Fruit fly (Drosophila melanogaster) whole organism, prepupa: Measurements from ENCODE around the gene Dad.

ENCODE experiments used
- Blimp-1 ChIP-seq: fragments of 200-800 bp; sonication (Bioruptor generic); optimal IDR thresholded peaks from 3 replicates; lab custom pipeline; 2017; ENCODE audit warnings: missing biosample characterization, missing genetic modification characterization, mild to moderate bottlenecking, moderate library complexity, missing genetic modification reagents
- CG15336 ChIP-seq: fragments of 200-800 bp; sonication (Bioruptor generic); IDR thresholded peaks from 2 replicates; pipeline ENCODE4 v1.3.6; 2022; ENCODE audit warnings: missing biosample characterization, missing genetic modification characterization
- CG1621 ChIP-seq: fragments of 200-800 bp; sonication (Bioruptor generic); optimal IDR thresholded peaks from 3 replicates; lab custom pipeline; 2018; ENCODE audit warnings: missing biosample characterization, mild to moderate bottlenecking, missing genetic modification characterization
- CG16779 ChIP-seq: fragments of 200-800 bp; sonication (Bioruptor generic); optimal IDR thresholded peaks from 3 replicates; lab custom pipeline; 2017; ENCODE audit warnings: missing biosample characterization, mild to moderate bottlenecking, missing genetic modification characterization
- CG32006 ChIP-seq: fragments of 200-800 bp; sonication (Bioruptor generic); optimal IDR thresholded peaks from 3 replicates; lab custom pipeline; 2017; ENCODE audit warnings: missing biosample characterization, mild to moderate bottlenecking, missing genetic modification characterization
- CG6276 ChIP-seq: fragments of 200-800 bp; sonication (Bioruptor generic); optimal IDR thresholded peaks from 2 replicates; lab custom pipeline; 2017; ENCODE audit warnings: missing biosample characterization, mild to moderate bottlenecking, missing genetic modification characterization
- CG6792 ChIP-seq: fragments of 200-800 bp; sonication (Bioruptor generic); optimal IDR thresholded peaks from 3 replicates; lab custom pipeline; 2016; ENCODE audit warnings: missing biosample characterization, missing genetic modification characterization
- CG6808 ChIP-seq: fragments of 200-800 bp; sonication (Bioruptor generic); optimal IDR thresholded peaks from 3 replicates; lab custom pipeline; 2017; ENCODE audit warnings: missing biosample characterization, missing genetic modification characterization, mild to moderate bottlenecking, moderate library complexity, missing genetic modification reagents
- CG6854 ChIP-seq: fragments of 200-800 bp; sonication (Bioruptor generic); optimal IDR thresholded peaks from 2 replicates; lab custom pipeline; 2017; ENCODE audit warnings: missing biosample characterization, mild to moderate bottlenecking, missing genetic modification characterization
- CG7368 ChIP-seq: fragments of 200-800 bp; sonication (Bioruptor generic); optimal IDR thresholded peaks from 3 replicates; lab custom pipeline; 2016; ENCODE audit warnings: missing biosample characterization, missing genetic modification characterization
- CG8119 ChIP-seq: fragments of 200-800 bp; sonication (Bioruptor generic); IDR thresholded peaks from 3 replicates; pipeline ENCODE4 v1.3.6; 2022; ENCODE audit warnings: missing biosample characterization, missing genetic modification characterization
- CG8632 ChIP-seq: fragments of 200-800 bp; sonication (Bioruptor generic); optimal IDR thresholded peaks from 3 replicates; lab custom pipeline; 2016; ENCODE audit warnings: missing biosample characterization, missing genetic modification characterization
- Eip75B ChIP-seq: fragments of 200-800 bp; sonication (Bioruptor generic); optimal IDR thresholded peaks from 3 replicates; lab custom pipeline; 2016; ENCODE audit warnings: missing biosample characterization, missing genetic modification characterization
- Eip78C ChIP-seq: fragments of 200-800 bp; sonication (Bioruptor generic); peaks from one replicate; lab custom pipeline; 2016; ENCODE audit warnings: missing biosample characterization, missing genetic modification characterization
- Ets96B ChIP-seq: fragments of 200-800 bp; optimal IDR thresholded peaks from 2 replicates; lab custom pipeline; 2019; ENCODE audit warnings: missing biosample characterization, mild to moderate bottlenecking, missing genetic modification characterization, moderate library complexity
- Hr38 ChIP-seq: sonication (Bioruptor generic); optimal IDR thresholded peaks from 2 replicates; lab custom pipeline; 2016; ENCODE audit warnings: missing biosample characterization, missing genetic modification characterization
- Smox ChIP-seq: fragments of 200-800 bp; sonication (Bioruptor generic); optimal IDR thresholded peaks from 3 replicates; lab custom pipeline; 2016; ENCODE audit warnings: missing biosample characterization, missing genetic modification characterization
- Sox102F ChIP-seq: fragments of 200-800 bp; sonication (Bioruptor generic); optimal IDR thresholded peaks from 2 replicates; lab custom pipeline; 2016; ENCODE audit warnings: missing biosample characterization, mild to moderate bottlenecking, missing genetic modification characterization
- Sox15 ChIP-seq: fragments of 200-800 bp; sonication (Bioruptor generic); optimal IDR thresholded peaks from 3 replicates; lab custom pipeline; 2016; ENCODE audit warnings: missing biosample characterization, missing genetic modification characterization
- achi ChIP-seq: fragments of 200-800 bp; sonication (Bioruptor generic); optimal IDR thresholded peaks from 3 replicates; lab custom pipeline; 2016; ENCODE audit warnings: missing biosample characterization, missing genetic modification characterization
- eg ChIP-seq: fragments of 200-800 bp; sonication (Bioruptor generic); IDR thresholded peaks from 3 replicates; pipeline ENCODE4 v1.3.6; 2022; ENCODE audit warnings: missing biosample characterization, missing genetic modification characterization
- salr ChIP-seq, 2 experiments: fragments of 200-800 bp; sonication (Bioruptor generic); optimal IDR thresholded peaks; 3 replicates each; lab custom pipeline; 2016 to 2018; ENCODE audit warnings: missing biosample characterization in 2 of 2, missing genetic modification characterization in 2 of 2, mild to moderate bottlenecking in 1 of 2
- ss ChIP-seq, 2 experiments: fragments of 200-800 bp; sonication (Bioruptor generic); optimal IDR thresholded peaks; 2 replicates in 1 of 2; 3 replicates in 1 of 2; lab custom pipeline; 2017 to 2018; ENCODE audit warnings: mild to moderate bottlenecking in 2 of 2, missing biosample characterization in 2 of 2, missing genetic modification characterization in 2 of 2, moderate library complexity in 1 of 2
- vri ChIP-seq: fragments of 200-800 bp; sonication (Bioruptor generic); optimal IDR thresholded peaks from 3 replicates; lab custom pipeline; 2016; ENCODE audit warnings: missing biosample characterization, mild to moderate bottlenecking, missing genetic modification characterization

Dad gene

dm6 chr3R:17118917-17119378, 65.1 kb downstream of the Dad start:
- TF ChIP-seq CG1621 (tag; lab: Kevin White, UChicago) (peak; percentile 43), CG6808 (GFP tag; lab: Kevin White, UChicago) (peak; percentile 8), vri (GFP tag; lab: Kevin White, UChicago) (no peak), Hr38 (GFP tag; lab: Kevin White, UChicago) (no peak), Sox15 (GFP tag; lab: Kevin White, UChicago) (no peak), Blimp-1 (GFP tag; lab: Kevin White, UChicago) (no peak), CG6854 (GFP tag; lab: Kevin White, UChicago) (peak; percentile 81), CG15336 (GFP tag; lab: Robert Waterston, UW) (peak; percentile 30; the same call in 1 of the 2 replicates), CG32006 (GFP tag; lab: Kevin White, UChicago) (no peak), CG7368 (GFP tag; lab: Kevin White, UChicago) (no peak), eg (GFP tag; lab: Robert Waterston, UW) (peak; percentile 7; the same call in 1 of the 3 replicates), Sox102F (peak; percentile 68), salr (GFP tag; optimal IDR thresholded peaks at IDR 0.05; lab: Kevin White, UChicago) (no peak), CG8632 (peak; percentile 8), CG6276 (GFP tag; lab: Kevin White, UChicago) (peak; percentile 52), achi (no peak), CG8119 (GFP tag; lab: Robert Waterston, UW) (no peak), Ets96B (tag; lab: Kevin White, UChicago) (no peak), ss (GFP tag; optimal IDR thresholded peaks at IDR 0.05; lab: Kevin White, UChicago) (peak in 1 of 2 experiments; percentile 51), CG16779 (peak; percentile 17), Eip78C (GFP tag; lab: Kevin White, UChicago) (peak; percentile 51), Eip75B (GFP tag; lab: Kevin White, UChicago) (no peak), Smox (GFP tag; lab: Kevin White, UChicago) (no peak), CG6792 (GFP tag; lab: Kevin White, UChicago) (no peak)
